Worm (Caenorhabditis elegans) whole organism, L4/young adult: ENCODE results near the gene str-15.

Source experiments
- W03F9.2 ChIP-seq: fragments of 150-350 bp; optimal IDR thresholded peaks from 2 replicates; lab custom pipeline; 2014; ENCODE audit warnings: missing biosample characterization, missing genetic modification characterization
- dao-5 ChIP-seq: sonication (generic microtip); optimal IDR thresholded peaks from 2 replicates; lab custom pipeline; 2016; ENCODE audit warnings: missing genotype, missing genetic modification characterization, moderate library complexity, missing compliant biosample characterization
- him-1 ChIP-seq: sonication (generic microtip); optimal IDR thresholded peaks from 2 replicates; lab custom pipeline; 2016; ENCODE audit warnings: missing genotype, missing genetic modification reagents, missing genetic modification characterization, missing compliant biosample characterization

ce11 chrV:16407663-16408062, 51.0 kb downstream of the str-15 start, which contains the start of gene F26D2.3:
- TF ChIP-seq him-1, result no peak
- no peak for TF ChIP-seq dao-5 (tag; lab: Kevin White, UChicago)
- TF ChIP-seq W03F9.2, result no peak
